Fruit fly (Drosophila melanogaster): ENCODE results near the gene CG3397.

The CG3397 gene

DNA sequence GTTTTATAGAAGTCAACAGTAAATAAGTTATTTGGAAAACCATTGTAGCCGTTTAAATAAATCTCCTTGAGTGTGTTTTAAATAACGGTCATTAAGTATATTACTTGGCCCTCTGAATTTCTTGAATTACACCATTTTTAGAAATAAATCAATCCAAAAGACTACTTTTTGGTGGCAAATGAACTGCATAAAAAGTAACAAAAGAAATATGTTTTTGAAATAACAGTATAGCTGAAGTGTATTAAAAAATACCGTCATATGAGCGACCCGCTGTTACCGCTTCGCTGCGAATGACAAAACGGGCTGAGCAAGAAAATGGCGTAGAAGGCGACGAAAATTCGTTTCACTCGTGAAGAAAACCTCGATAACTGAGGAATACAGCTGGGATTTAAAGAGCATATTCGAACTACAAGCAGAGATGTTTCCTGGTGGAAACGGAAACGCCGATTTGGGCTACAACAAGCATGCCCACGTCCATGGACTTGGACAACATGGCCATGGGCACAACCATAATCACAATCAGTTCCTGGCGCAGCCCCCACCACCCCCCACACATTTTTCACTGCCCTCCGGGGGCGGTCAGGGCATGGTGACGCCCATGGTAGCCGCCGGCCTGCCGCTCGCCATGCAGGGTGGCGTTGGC, 34.8 kb downstream of the CG3397 start, which contains the start of gene CG31211 (continued):
- TF ChIP-seq NFAT (GFP tag; IDR thresholded peaks at IDR 0.05) = no peak
- no peak for TF ChIP-seq sim (GFP tag; IDR thresholded peaks at IDR 0.05)
- no peak for TF ChIP-seq kay (GFP tag; optimal IDR thresholded peaks at IDR 0.05)
- TF ChIP-seq CG7987 (GFP tag; optimal IDR thresholded peaks at IDR 0.05) = no peak
- no peak for TF ChIP-seq D19B (GFP tag; optimal IDR thresholded peaks at IDR 0.05)
- TF ChIP-seq pzg (GFP tag; optimal IDR thresholded peaks at IDR 0.05) = peak; percentile 2
- no peak for TF ChIP-seq Atf-2 (GFP tag; optimal IDR thresholded peaks at IDR 0.05)
- no peak for TF ChIP-seq chm (GFP tag; IDR thresholded peaks at IDR 0.05)
- TF ChIP-seq CG42726 (GFP tag; IDR thresholded peaks at IDR 0.05; ENCODE audit: partially characterized antibody) = no peak
- no peak for TF ChIP-seq Dref (GFP tag; IDR thresholded peaks at IDR 0.05)
- TF ChIP-seq CG17802 (tag; optimal IDR thresholded peaks at IDR 0.05) = no peak
- no peak for TF ChIP-seq GATAe (GFP tag; conservative IDR thresholded peaks at IDR 0.05)
- TF ChIP-seq Gsc (GFP tag; IDR thresholded peaks at IDR 0.05) = no peak
- no peak for TF ChIP-seq CG18599 (GFP tag; optimal IDR thresholded peaks at IDR 0.05)
- no peak for TF ChIP-seq rib (GFP tag; IDR thresholded peaks at IDR 0.05)
- no peak for TF ChIP-seq CG5180 (GFP tag; optimal IDR thresholded peaks at IDR 0.05)
- no peak for TF ChIP-seq CG9932 (GFP tag; IDR thresholded peaks at IDR 0.05)
- TF ChIP-seq croc (GFP tag; conservative IDR thresholded peaks at IDR 0.05) = no peak
- TF ChIP-seq YL-1 (GFP tag; optimal IDR thresholded peaks at IDR 0.05) = peak; percentile 81
- TF ChIP-seq CG11723 (GFP tag; optimal IDR thresholded peaks at IDR 0.05) = no peak
- no peak for TF ChIP-seq gfzf (GFP tag; optimal IDR thresholded peaks at IDR 0.05)
- TF ChIP-seq cwo (GFP tag; optimal IDR thresholded peaks at IDR 0.05) = no peak
- TF ChIP-seq CG6854 (GFP tag; optimal IDR thresholded peaks at IDR 0.05) = peak; percentile 34
- TF ChIP-seq CG4282 (GFP tag; optimal IDR thresholded peaks at IDR 0.05) = no peak
- no peak for TF ChIP-seq CG3726 (GFP tag; IDR thresholded peaks at IDR 0.05)
- TF ChIP-seq ci (GFP tag; IDR thresholded peaks at IDR 0.05) = no peak
- no peak for TF ChIP-seq fd3F (GFP tag; optimal IDR thresholded peaks at IDR 0.05)
- peak; percentile 4 for TF ChIP-seq grau (tag; optimal IDR thresholded peaks at IDR 0.05)
- no peak for TF ChIP-seq CG6175 (GFP tag; IDR thresholded peaks at IDR 0.05)
- no peak for TF ChIP-seq Neu2 (GFP tag; optimal IDR thresholded peaks at IDR 0.05; ENCODE audit: borderline replicate concordance)
- TF ChIP-seq CG30020 (tag; optimal IDR thresholded peaks at IDR 0.05) = peak; percentile 34
- TF ChIP-seq phol (tag; optimal IDR thresholded peaks at IDR 0.05) = peak; percentile 96
- no peak for TF ChIP-seq CG10321 (GFP tag; IDR thresholded peaks at IDR 0.05)
- TF ChIP-seq CG11247 (GFP tag; IDR thresholded peaks at IDR 0.05) = no peak
- no peak for TF ChIP-seq p53 (GFP tag; optimal IDR thresholded peaks at IDR 0.05)
- peak; percentile 71 for TF ChIP-seq CG10462 (GFP tag; optimal IDR thresholded peaks at IDR 0.05)
- no peak for TF ChIP-seq kah (GFP tag; optimal IDR thresholded peaks at IDR 0.05)
- TF ChIP-seq Ssrp (tag; optimal IDR thresholded peaks at IDR 0.05) = no peak
- TF ChIP-seq CG8765 (GFP tag; IDR thresholded peaks at IDR 0.05) = no peak
- TF ChIP-seq pum (GFP tag; optimal IDR thresholded peaks at IDR 0.05) = no peak
- TF ChIP-seq Adf1 (GFP tag; IDR thresholded peaks at IDR 0.05) = no peak
- TF ChIP-seq grn (GFP tag; optimal IDR thresholded peaks at IDR 0.05) = no peak
- no peak for TF ChIP-seq Hey (tag; optimal IDR thresholded peaks at IDR 0.05)
- no peak for TF ChIP-seq mam (GFP tag; optimal IDR thresholded peaks at IDR 0.05)
- TF ChIP-seq fru (optimal IDR thresholded peaks at IDR 0.05) = no peak
- no peak for TF ChIP-seq Bgb (GFP tag; IDR thresholded peaks at IDR 0.05; ENCODE audit: partially characterized antibody)
- no peak for TF ChIP-seq run (tag; optimal IDR thresholded peaks at IDR 0.05)
- peak; percentile 14 for TF ChIP-seq gcm2 (GFP tag; optimal IDR thresholded peaks at IDR 0.05)
- peak; percentile 8 for TF ChIP-seq CG17186 (GFP tag; optimal IDR thresholded peaks at IDR 0.05)
- no peak for TF ChIP-seq wdn (GFP tag; IDR thresholded peaks at IDR 0.05)
- no peak for TF ChIP-seq ind (GFP tag; optimal IDR thresholded peaks at IDR 0.05)
- TF ChIP-seq ab (GFP tag; optimal IDR thresholded peaks at IDR 0.05) = no peak
